Fruit fly (Drosophila melanogaster) whole organism, wandering third instar larva: ENCODE results near the gene MAPk-Ak2.

Experiments
- Abd-B ChIP-seq: fragments of >200 bp; optimal IDR thresholded peaks from 2 replicates; lab custom pipeline; 2017; ENCODE audit warnings: missing biosample characterization, missing genetic modification characterization
- CG32264 ChIP-seq: fragments of 200-800 bp; sonication (Bioruptor generic); optimal IDR thresholded peaks from 2 replicates; lab custom pipeline; 2016; ENCODE audit warnings: missing biosample characterization, missing genetic modification characterization
- Dif ChIP-seq: fragments of 200-275, 200-300 bp; sonication (Bioruptor generic); optimal IDR thresholded peaks from 2 replicates; lab custom pipeline; 2018; ENCODE audit warnings: missing biosample characterization, missing genetic modification characterization; ENCODE audit not compliant: partially characterized antibody
- GATAd ChIP-seq: sonication (Bioruptor generic); optimal IDR thresholded peaks from 2 replicates; lab custom pipeline; 2016; ENCODE audit warnings: missing biosample characterization, missing genetic modification characterization
- HLH106 ChIP-seq: fragments of 200-800 bp; optimal IDR thresholded peaks from 3 replicates; lab custom pipeline; 2019; ENCODE audit warnings: missing biosample characterization, mild to moderate bottlenecking, missing genetic modification characterization, moderate library complexity
- Hnf4 ChIP-seq: fragments of 200-800 bp; sonication (Bioruptor generic); optimal IDR thresholded peaks from 2 replicates; lab custom pipeline; 2016; ENCODE audit warnings: missing biosample characterization, mild to moderate bottlenecking, missing genetic modification characterization
- Hr78 ChIP-seq: fragments of >200 bp; optimal IDR thresholded peaks from 2 replicates; lab custom pipeline; 2017; ENCODE audit warnings: missing biosample characterization, missing genetic modification characterization
- Mio ChIP-seq: sonication (Bioruptor generic); optimal IDR thresholded peaks from 2 replicates; lab custom pipeline; 2016; ENCODE audit warnings: missing biosample characterization, missing genetic modification characterization
- Myc ChIP-seq: fragments of >200 bp; optimal IDR thresholded peaks from 2 replicates; lab custom pipeline; 2017
- N ChIP-seq: fragments of >200 bp; optimal IDR thresholded peaks from 2 replicates; lab custom pipeline; 2018; ENCODE audit warnings: missing biosample characterization, missing external identifiers, missing genetic modification characterization
- OdsH ChIP-seq: fragments of 200-800 bp; sonication (Bioruptor generic); optimal IDR thresholded peaks from 2 replicates; lab custom pipeline; 2016; ENCODE audit warnings: missing biosample characterization, mild to moderate bottlenecking, missing genetic modification characterization
- Rel ChIP-seq, 2 experiments: fragments of 200-800 bp; sonication (Bioruptor generic) in 1 of 2; optimal IDR thresholded peaks; 2 replicates in 1 of 2; 3 replicates in 1 of 2; lab custom pipeline; 2016 to 2019; ENCODE audit warnings: mild to moderate bottlenecking in 2 of 2, missing biosample characterization in 2 of 2, missing genetic modification characterization in 2 of 2, moderate library complexity in 1 of 2
- Sp1 ChIP-seq: fragments of 200-800 bp; sonication (Bioruptor generic); optimal IDR thresholded peaks from 3 replicates; lab custom pipeline; 2019; ENCODE audit warnings: missing biosample characterization, mild to moderate bottlenecking, missing genetic modification characterization, moderate library complexity
- Vsx2 ChIP-seq: fragments of 200-300, 225-300 bp; sonication (Bioruptor generic); optimal IDR thresholded peaks from 2 replicates; lab custom pipeline; 2018; ENCODE audit warnings: missing biosample characterization, missing genetic modification characterization; ENCODE audit not compliant: partially characterized antibody
- br ChIP-seq: fragments of 200-800 bp; sonication (Bioruptor generic); optimal IDR thresholded peaks from 2 replicates; lab custom pipeline; 2016; ENCODE audit warnings: missing biosample characterization, missing genetic modification characterization
- dl ChIP-seq, 2 experiments: fragments of 175-275, 200-275 bp in 1 of 2; fragments of 200-275 bp in 1 of 2; sonication (Bioruptor generic); optimal IDR thresholded peaks; lab custom pipeline; 2018; ENCODE audit warnings: mild to moderate bottlenecking in 2 of 2, missing biosample characterization in 2 of 2, missing genetic modification characterization in 2 of 2, moderate library complexity in 2 of 2; ENCODE audit not compliant: partially characterized antibody in 2 of 2, insufficient read depth in 1 of 2
- dmrt93B ChIP-seq: fragments of 200-800 bp; sonication (Bioruptor generic); optimal IDR thresholded peaks from 2 replicates; lab custom pipeline; 2018; ENCODE audit warnings: missing biosample characterization, mild to moderate bottlenecking, missing genetic modification characterization
- dsf ChIP-seq: sonication (Bioruptor generic); optimal IDR thresholded peaks from 2 replicates; lab custom pipeline; 2016; ENCODE audit warnings: missing biosample characterization, missing genetic modification characterization, borderline replicate concordance
- ey ChIP-seq: fragments of 200-800 bp; sonication (Bioruptor generic); optimal IDR thresholded peaks from 2 replicates; lab custom pipeline; 2016; ENCODE audit warnings: missing biosample characterization, missing genetic modification characterization
- foxo ChIP-seq, 2 experiments: fragments of 200-800 bp; sonication (Bioruptor generic); optimal IDR thresholded peaks; 2 replicates in 1 of 2; 3 replicates in 1 of 2; lab custom pipeline; 2016 to 2017; ENCODE audit warnings: missing biosample characterization in 2 of 2, missing genetic modification characterization in 2 of 2
- fru ChIP-seq: fragments of 200-800 bp; sonication (Bioruptor generic); optimal IDR thresholded peaks from 3 replicates; lab custom pipeline; 2016; ENCODE audit warnings: missing biosample characterization, mild to moderate bottlenecking, missing genetic modification characterization
- h ChIP-seq: fragments of 200-800 bp; sonication (Bioruptor generic); optimal IDR thresholded peaks from 3 replicates; lab custom pipeline; 2016; ENCODE audit warnings: missing biosample characterization, mild to moderate bottlenecking, missing genetic modification characterization
- jim ChIP-seq: fragments of 175-275, 200-325 bp; sonication (Bioruptor generic); optimal IDR thresholded peaks from 2 replicates; lab custom pipeline; 2016; ENCODE audit warnings: missing biosample characterization, mild to moderate bottlenecking, missing genetic modification characterization
- lola ChIP-seq: fragments of >200 bp; optimal IDR thresholded peaks from 2 replicates; lab custom pipeline; 2017; ENCODE audit warnings: missing biosample characterization, missing genetic modification characterization
- psq ChIP-seq: fragments of 200-800 bp; sonication (Bioruptor generic); optimal IDR thresholded peaks from 3 replicates; lab custom pipeline; 2017; ENCODE audit warnings: missing biosample characterization, mild to moderate bottlenecking, missing genetic modification characterization, moderate library complexity
- sage ChIP-seq: fragments of 200-800 bp; sonication (Bioruptor generic); optimal IDR thresholded peaks from 2 replicates; lab custom pipeline; 2016; ENCODE audit warnings: missing biosample characterization, mild to moderate bottlenecking, missing genetic modification characterization
- sv ChIP-seq: fragments of 200-800 bp; sonication (Bioruptor generic); optimal IDR thresholded peaks from 3 replicates; lab custom pipeline; 2016; ENCODE audit warnings: missing biosample characterization, missing genetic modification characterization
- tai ChIP-seq: sonication (Bioruptor generic); optimal IDR thresholded peaks from 2 replicates; lab custom pipeline; 2016; ENCODE audit warnings: missing biosample characterization, missing genetic modification characterization
- woc ChIP-seq: sonication (Bioruptor generic); optimal IDR thresholded peaks from 2 replicates; lab custom pipeline; 2016; ENCODE audit warnings: missing biosample characterization, mild to moderate bottlenecking, missing genetic modification characterization

The MAPk-Ak2 gene

DNA sequence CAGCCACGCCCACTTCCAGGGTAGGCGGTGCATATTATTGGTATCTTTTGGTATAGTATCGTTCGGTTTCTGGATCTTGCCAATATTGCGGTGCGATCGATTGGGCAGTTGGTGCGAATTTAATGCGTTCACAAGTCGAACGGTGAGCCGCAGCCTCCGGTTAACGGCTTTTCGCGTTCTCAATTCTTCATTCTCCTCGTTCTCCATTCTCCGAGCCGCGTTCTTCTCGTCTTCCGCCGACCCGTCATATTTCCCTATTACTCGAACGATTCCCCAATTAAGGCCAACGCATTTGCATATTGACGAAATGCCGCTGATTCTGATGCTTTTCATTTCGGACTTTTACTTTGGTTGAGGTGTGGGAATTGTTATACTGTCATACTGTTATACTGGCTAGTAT, 12.5 kb upstream of the MAPk-Ak2 start, which contains the start of gene CG42264:
Gene CG42264 (minus strand): TSS at position 101 of the 400 bp plus-strand sequence.
- no peak for TF ChIP-seq Dif (GFP tag; lab: Kevin White, UChicago)
- no peak for TF ChIP-seq fru (GFP tag; lab: Kevin White, UChicago)
- no peak for TF ChIP-seq Mio (GFP tag; lab: Kevin White, UChicago)
- no peak for TF ChIP-seq sv (GFP tag; lab: Kevin White, UChicago)
- no peak for TF ChIP-seq sage (GFP tag; lab: Kevin White, UChicago)
- TF ChIP-seq foxo (GFP tag; optimal IDR thresholded peaks at IDR 0.05; lab: Kevin White, UChicago) = no peak
- TF ChIP-seq dl (GFP tag; optimal IDR thresholded peaks at IDR 0.05; lab: Kevin White, UChicago; ENCODE audit: insufficient read depth in 1 of 2, partially characterized antibody in 2 of 2) = no peak
- TF ChIP-seq HLH106 (tag; lab: Kevin White, UChicago) = no peak
- no peak for TF ChIP-seq tai
- TF ChIP-seq GATAd (GFP tag; lab: Kevin White, UChicago) = no peak
- no peak for TF ChIP-seq lola (GFP tag; lab: Kevin White, UChicago)
- no peak for TF ChIP-seq CG32264 (GFP tag; lab: Kevin White, UChicago)
- TF ChIP-seq OdsH (GFP tag; lab: Kevin White, UChicago) = no peak
- no peak for TF ChIP-seq ey (GFP tag; lab: Kevin White, UChicago)

dm6 chrX:5772409-5772808, 8.4 kb upstream of the MAPk-Ak2 start:
- TF ChIP-seq psq (GFP tag; lab: Kevin White, UChicago) (no peak), br (GFP tag; lab: Kevin White, UChicago) (no peak), ey (GFP tag; lab: Kevin White, UChicago) (no peak), jim (GFP tag; lab: Kevin White, UChicago) (no peak), Rel (GFP tag; optimal IDR thresholded peaks at IDR 0.05; lab: Kevin White, UChicago) (no peak), Rel (tag; optimal IDR thresholded peaks at IDR 0.05; lab: Kevin White, UChicago) (no peak), Mio (GFP tag; lab: Kevin White, UChicago) (no peak)

dm6 chrX:5770730-5771181, 6.8 kb upstream of the MAPk-Ak2 start, which contains the start of gene CG3097:
Gene CG3097, minus strand, starts transcription at chrX:5770780.
- TF ChIP-seq h (GFP tag; lab: Kevin White, UChicago) (no peak), sv (GFP tag; lab: Kevin White, UChicago) (no peak), tai (no peak)

dm6 chrX:5768602-5769251, 4.7 kb upstream of the MAPk-Ak2 start:
- TF ChIP-seq Abd-B (GFP tag; lab: Kevin White, UChicago) = no peak
- TF ChIP-seq Vsx2 (GFP tag; lab: Kevin White, UChicago) = peak; percentile 15
- TF ChIP-seq Dif (GFP tag; lab: Kevin White, UChicago) = no peak
- no peak for TF ChIP-seq dl (GFP tag; optimal IDR thresholded peaks at IDR 0.05; lab: Kevin White, UChicago; ENCODE audit: insufficient read depth in 1 of 2, partially characterized antibody in 2 of 2)
- TF ChIP-seq Mio (GFP tag; lab: Kevin White, UChicago) = no peak
- no peak for TF ChIP-seq h (GFP tag; lab: Kevin White, UChicago)
- no peak for TF ChIP-seq HLH106 (tag; lab: Kevin White, UChicago)
- TF ChIP-seq Sp1 = peak; percentile 16
- no peak for TF ChIP-seq CG32264 (GFP tag; lab: Kevin White, UChicago)
- no peak for TF ChIP-seq Hr78
- peak; percentile 12 for TF ChIP-seq psq (GFP tag; lab: Kevin White, UChicago)

- TF ChIP-seq fru (GFP tag; lab: Kevin White, UChicago) (no peak), ey (GFP tag; lab: Kevin White, UChicago) (no peak), GATAd (GFP tag; lab: Kevin White, UChicago) (no peak), Myc (lab: Kevin White, UChicago) (peak; percentile 82), N (GFP tag; lab: Kevin White, UChicago) (peak; percentile 63), Vsx2 (GFP tag; lab: Kevin White, UChicago) (no peak), Hnf4 (GFP tag; lab: Kevin White, UChicago) (no peak), foxo (GFP tag; optimal IDR thresholded peaks at IDR 0.05; lab: Kevin White, UChicago) (no peak), Dif (GFP tag; lab: Kevin White, UChicago) (no peak), dmrt93B (no peak), dsf (no peak), woc (GFP tag; lab: Kevin White, UChicago) (no peak), sage (GFP tag; lab: Kevin White, UChicago) (no peak), Mio (GFP tag; lab: Kevin White, UChicago) (no peak)
These were observed 2.7 kb upstream of the MAPk-Ak2 start for dm6 chrX:5766732-5767131.
